Fruit fly (Drosophila melanogaster) Kc167 (cell line): ENCODE data around the gene Mkp.

Experiments used
- Myc ChIP-seq: fragments of >200 bp; optimal IDR thresholded peaks from 2 replicates; lab custom pipeline; 2017; ENCODE audit warnings: missing external identifiers
- h ChIP-seq: fragments of >200 bp; optimal IDR thresholded peaks from 3 replicates; lab custom pipeline; 2018; ENCODE audit warnings: missing external identifiers
- psq ChIP-seq: fragments of >200 bp; optimal IDR thresholded peaks from 2 replicates; lab custom pipeline; 2017; ENCODE audit warnings: missing external identifiers

DNA sequence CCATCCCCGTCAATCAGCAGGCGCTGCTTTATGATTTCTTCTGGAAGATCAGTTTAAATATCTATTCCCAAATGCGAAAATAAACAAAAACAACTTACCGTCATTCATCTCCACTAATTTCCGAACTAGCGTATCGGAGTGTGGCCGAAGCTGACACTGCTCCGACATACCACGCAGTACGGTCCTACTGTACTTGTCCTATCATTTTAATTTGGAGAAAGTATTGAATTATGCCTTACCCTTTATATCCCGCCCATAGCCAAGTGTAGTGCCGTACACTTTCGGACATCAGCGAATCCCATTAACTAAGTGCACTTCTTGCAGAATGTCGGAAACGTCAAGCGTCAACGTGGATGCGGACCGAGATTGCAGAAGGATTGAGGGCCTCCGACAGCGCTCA, 28.2 kb upstream of the Mkp start, which contains the start of the genes thoc7 and Dis3l2:
- no peak for TF ChIP-seq psq
- TF ChIP-seq Myc (lab: Kevin White, UChicago): no peak
- no peak for TF ChIP-seq h (lab: Kevin White, UChicago)
